Fruit fly (Drosophila melanogaster): ENCODE results near the gene dnt.

dnt gene

dm6 chr2L:19377129-19378083 lies 14.4 kb upstream of the dnt start (continued):
- TF ChIP-seq CG34406 (GFP tag; optimal IDR thresholded peaks at IDR 0.05) (peak; percentile 0), achi (GFP tag; optimal IDR thresholded peaks at IDR 0.05) (peak; percentile 0), OdsH (GFP tag; optimal IDR thresholded peaks at IDR 0.05) (peak; percentile 23), pdm3 (GFP tag; optimal IDR thresholded peaks at IDR 0.05) (peak; percentile 22), Lpt (GFP tag; optimal IDR thresholded peaks at IDR 0.05) (no peak), Hr39 (GFP tag; optimal IDR thresholded peaks at IDR 0.05) (no peak), CG8319 (GFP tag; optimal IDR thresholded peaks at IDR 0.05) (no peak), CG7368 (GFP tag; optimal IDR thresholded peaks at IDR 0.05) (no peak), fd59A (GFP tag; optimal IDR thresholded peaks at IDR 0.05) (peak; percentile 11), Sox14 (GFP tag; optimal IDR thresholded peaks at IDR 0.05) (no peak), CG11902 (GFP tag; optimal IDR thresholded peaks at IDR 0.05) (no peak), ss (GFP tag; optimal IDR thresholded peaks at IDR 0.05) (peak; percentile 5 to 7), CG10631 (GFP tag; optimal IDR thresholded peaks at IDR 0.05) (peak; percentile 26), CG31627 (GFP tag; optimal IDR thresholded peaks at IDR 0.05) (no peak), CG6792 (GFP tag; optimal IDR thresholded peaks at IDR 0.05) (peak; percentile 9), CG9139 (GFP tag; optimal IDR thresholded peaks at IDR 0.05) (no peak), svp (GFP tag) (peak; percentile 76), CG4318 (GFP tag; optimal IDR thresholded peaks at IDR 0.05) (no peak), CG6163 (GFP tag; IDR thresholded peaks at IDR 0.05) (no peak; the same call in 2 of the 3 replicates), Eip75B (GFP tag; optimal IDR thresholded peaks at IDR 0.05) (peak; percentile 18), CG11294 (GFP tag; IDR thresholded peaks at IDR 0.05) (no peak)

dm6 chr2L:19376145-19376544 lies 13.1 kb upstream of the dnt start:
- TF ChIP-seq Sox15 (GFP tag; optimal IDR thresholded peaks at IDR 0.05) (peak; percentile 15), topi (GFP tag; optimal IDR thresholded peaks at IDR 0.05) (peak; percentile 23), Smox (GFP tag; optimal IDR thresholded peaks at IDR 0.05) (peak; percentile 23), Eip75B (GFP tag; optimal IDR thresholded peaks at IDR 0.05) (peak; percentile 51), Lpt (GFP tag; optimal IDR thresholded peaks at IDR 0.05) (peak; percentile 51), CG8632 (GFP tag; optimal IDR thresholded peaks at IDR 0.05) (peak; percentile 8), CG34406 (GFP tag; optimal IDR thresholded peaks at IDR 0.05) (peak; percentile 37), CG15336 (GFP tag; IDR thresholded peaks at IDR 0.05) (peak; percentile 89), dac (GFP tag; optimal IDR thresholded peaks at IDR 0.05) (peak; percentile 49), achi (GFP tag; optimal IDR thresholded peaks at IDR 0.05) (peak; percentile 72), CG3032 (tag; optimal IDR thresholded peaks at IDR 0.05) (peak; percentile 62), spab (GFP tag; optimal IDR thresholded peaks at IDR 0.05) (peak; percentile 42), fd85E (GFP tag; optimal IDR thresholded peaks at IDR 0.05) (no peak), lz (GFP tag; optimal IDR thresholded peaks at IDR 0.05) (peak; percentile 23), Eip93F (GFP tag; optimal IDR thresholded peaks at IDR 0.05) (no peak), CG6808 (GFP tag; optimal IDR thresholded peaks at IDR 0.05) (peak; percentile 54), CG7368 (GFP tag; optimal IDR thresholded peaks at IDR 0.05) (peak; percentile 35), CG11902 (GFP tag; optimal IDR thresholded peaks at IDR 0.05) (peak; percentile 5), Hr4 (GFP tag; optimal IDR thresholded peaks at IDR 0.05) (peak; percentile 68), svp (GFP tag) (peak; percentile 59), OdsH (GFP tag; optimal IDR thresholded peaks at IDR 0.05) (peak; percentile 71), Hr39 (GFP tag; optimal IDR thresholded peaks at IDR 0.05) (peak; percentile 11), cyc (GFP tag; optimal IDR thresholded peaks at IDR 0.05) (peak; percentile 26), Ets96B (tag; optimal IDR thresholded peaks at IDR 0.05) (peak; percentile 40), CG11762 (GFP tag; optimal IDR thresholded peaks at IDR 0.05; ENCODE audit: insufficient read depth) (peak; percentile 54), CG31627 (GFP tag; optimal IDR thresholded peaks at IDR 0.05) (peak; percentile 14), CG32006 (GFP tag; optimal IDR thresholded peaks at IDR 0.05) (peak; percentile 79), eg (GFP tag; IDR thresholded peaks at IDR 0.05) (peak; percentile 84), Sox102F (GFP tag; optimal IDR thresholded peaks at IDR 0.05) (no peak), salr (GFP tag; optimal IDR thresholded peaks at IDR 0.05) (peak; percentile 53 to 61), net (GFP tag; optimal IDR thresholded peaks at IDR 0.05) (peak; percentile 53), Sox14 (GFP tag; optimal IDR thresholded peaks at IDR 0.05) (peak; percentile 51), CG6163 (GFP tag; IDR thresholded peaks at IDR 0.05) (peak; percentile 84), CG4318 (GFP tag; optimal IDR thresholded peaks at IDR 0.05) (peak; percentile 65), CG9139 (GFP tag; optimal IDR thresholded peaks at IDR 0.05) (no peak), fd59A (GFP tag; optimal IDR thresholded peaks at IDR 0.05) (peak; percentile 52), dsx (GFP tag; optimal IDR thresholded peaks at IDR 0.05; ENCODE audit: poor library complexity, severe bottlenecking) (peak; percentile 59), CG8119 (GFP tag; IDR thresholded peaks at IDR 0.05) (peak; percentile 86), vri (GFP tag; optimal IDR thresholded peaks at IDR 0.05) (no peak)
